Fruit fly (Drosophila melanogaster) whole organism, embryonic: ENCODE results near the gene CG43338.
A peak's percentile ranks its signal among the peaks of the same experiment; 100 is the strongest.

Experiments used
- Bgb ChIP-seq: fragments of 200-800 bp; sonication (Bioruptor generic); IDR thresholded peaks from 2 replicates; pipeline ENCODE4 v1.3.6; 2022; ENCODE audit warnings: missing biosample characterization, missing genetic modification characterization; ENCODE audit not compliant: partially characterized antibody
- CG10267 ChIP-seq: fragments of 200-800 bp; sonication (Bioruptor generic); optimal IDR thresholded peaks from 2 replicates; lab custom pipeline; 2018; ENCODE audit warnings: missing biosample characterization, mild to moderate bottlenecking, missing genetic modification characterization, moderate library complexity
- CG11247 ChIP-seq: fragments of 200-800 bp; sonication (Bioruptor generic); IDR thresholded peaks from 2 replicates; pipeline ENCODE4 v1.3.6; 2022; ENCODE audit warnings: missing biosample characterization, missing genetic modification characterization
- CG13894 ChIP-seq: fragments of 200-800 bp; sonication (Bioruptor generic); optimal IDR thresholded peaks from 3 replicates; lab custom pipeline; 2018; ENCODE audit warnings: missing biosample characterization, mild to moderate bottlenecking, missing genetic modification characterization, moderate library complexity
- CG14441 ChIP-seq: fragments of 200-800 bp; sonication (Bioruptor generic); IDR thresholded peaks from 2 replicates; pipeline ENCODE4 v1.3.6; 2022; ENCODE audit warnings: missing biosample characterization, missing genetic modification characterization
- CG15011 ChIP-seq: fragments of 200-800 bp; sonication (Bioruptor generic); optimal IDR thresholded peaks from 3 replicates; lab custom pipeline; 2018; ENCODE audit warnings: missing biosample characterization, mild to moderate bottlenecking, missing genetic modification characterization
- CG15514 ChIP-seq: fragments of 200-800 bp; sonication (Bioruptor generic); optimal IDR thresholded peaks from 3 replicates; lab custom pipeline; 2017; ENCODE audit warnings: missing biosample characterization, missing genetic modification characterization, mild to moderate bottlenecking, moderate library complexity, missing genetic modification reagents
- CG16863 ChIP-seq: fragments of 200-800 bp; sonication (Bioruptor generic); optimal IDR thresholded peaks from 3 replicates; lab custom pipeline; 2016; ENCODE audit warnings: missing biosample characterization, missing genetic modification characterization
- CG17568 ChIP-seq: fragments of 200-800 bp; sonication (Bioruptor generic); optimal IDR thresholded peaks from 2 replicates; lab custom pipeline; 2018; ENCODE audit warnings: missing biosample characterization, mild to moderate bottlenecking, missing genetic modification characterization, moderate library complexity
- CG17802 ChIP-seq: fragments of 200-800 bp; sonication (Bioruptor generic); optimal IDR thresholded peaks from 2 replicates; lab custom pipeline; 2018; ENCODE audit warnings: missing biosample characterization, mild to moderate bottlenecking, missing genetic modification characterization, moderate library complexity
- CG18476 ChIP-seq: fragments of 200-800 bp; sonication (Bioruptor generic); optimal IDR thresholded peaks from 2 replicates; lab custom pipeline; 2016; ENCODE audit warnings: missing biosample characterization, mild to moderate bottlenecking, missing genetic modification characterization
- CG31365 ChIP-seq: fragments of 200-800 bp; sonication (Bioruptor generic); optimal IDR thresholded peaks from 2 replicates; lab custom pipeline; 2018; ENCODE audit warnings: missing biosample characterization, mild to moderate bottlenecking, missing genetic modification characterization
- CG3163 ChIP-seq: fragments of 200-800 bp; sonication (Bioruptor generic); optimal IDR thresholded peaks from 3 replicates; lab custom pipeline; 2016; ENCODE audit warnings: missing biosample characterization, missing genetic modification characterization
- CG5953 ChIP-seq: fragments of 200-800 bp; sonication (Bioruptor generic); IDR thresholded peaks from 2 replicates; pipeline ENCODE4 v1.3.6; 2022; ENCODE audit warnings: missing biosample characterization, missing genetic modification characterization
- CG6272 ChIP-seq: fragments of 200-800 bp; sonication (Bioruptor generic); IDR thresholded peaks from 2 replicates; pipeline ENCODE4 v1.3.6; 2022; ENCODE audit warnings: missing biosample characterization, missing genetic modification characterization
- CG7556 ChIP-seq: fragments of 200-800 bp; sonication (Bioruptor generic); optimal IDR thresholded peaks from 2 replicates; lab custom pipeline; 2017; ENCODE audit warnings: missing biosample characterization, mild to moderate bottlenecking, missing genetic modification characterization
- Dad ChIP-seq: fragments of 200-800 bp; sonication (Bioruptor generic); optimal IDR thresholded peaks from 3 replicates; lab custom pipeline; 2016; ENCODE audit warnings: missing biosample characterization, missing genetic modification characterization
- Oaz ChIP-seq: fragments of 200-800 bp; sonication (Bioruptor generic); IDR thresholded peaks from 2 replicates; pipeline ENCODE4 v1.3.6; 2022; ENCODE audit warnings: missing biosample characterization, missing genetic modification characterization
- Spps ChIP-seq: fragments of 200-800 bp; sonication (Bioruptor generic); optimal IDR thresholded peaks from 2 replicates; lab custom pipeline; 2018; ENCODE audit warnings: missing biosample characterization, mild to moderate bottlenecking, missing genetic modification characterization
- Sry-δ ChIP-seq: fragments of 200-800 bp; sonication (Bioruptor generic); optimal IDR thresholded peaks from 2 replicates; lab custom pipeline; 2016; ENCODE audit warnings: missing biosample characterization, missing genetic modification characterization
- Ssrp ChIP-seq: fragments of 200-800 bp; sonication (Bioruptor generic); optimal IDR thresholded peaks from 2 replicates; lab custom pipeline; 2018; ENCODE audit warnings: missing biosample characterization, mild to moderate bottlenecking, missing genetic modification characterization, moderate library complexity
- Stat92E ChIP-seq, 3 experiments: fragments of >200 bp in 2 of 3; fragments of 200-800 bp in 1 of 3; sonication (Bioruptor generic) in 1 of 3; optimal IDR thresholded peaks; 2 replicates each; lab custom pipeline; 2017 to 2019; ENCODE audit warnings: missing biosample characterization in 3 of 3, missing genetic modification characterization in 3 of 3, mild to moderate bottlenecking in 1 of 3, moderate library complexity in 1 of 3
- Tbp ChIP-seq: fragments of >200 bp; optimal IDR thresholded peaks from 2 replicates; lab custom pipeline; 2018; ENCODE audit warnings: missing biosample characterization, missing genetic modification characterization
- Usf ChIP-seq: fragments of 200-800 bp; sonication (Bioruptor generic); optimal IDR thresholded peaks from 2 replicates; lab custom pipeline; 2017; ENCODE audit warnings: missing genotype, missing biosample characterization, missing genetic modification characterization
- Vsx1 ChIP-seq: fragments of 200-800 bp; sonication (Bioruptor generic); optimal IDR thresholded peaks from 2 replicates; lab custom pipeline; 2017; ENCODE audit warnings: missing biosample characterization, mild to moderate bottlenecking, missing genetic modification characterization, missing genetic modification reagents
- Xrp1 ChIP-seq: fragments of 200-800 bp; sonication (Bioruptor generic); IDR thresholded peaks from 2 replicates; pipeline ENCODE4 v1.3.6; 2022; ENCODE audit warnings: missing biosample characterization, missing genetic modification characterization
- aop ChIP-seq: fragments of 200-800 bp; sonication (Bioruptor generic); IDR thresholded peaks from 2 replicates; pipeline ENCODE4 v1.3.6; 2022; ENCODE audit warnings: missing biosample characterization, missing genetic modification characterization
- chif ChIP-seq, 2 experiments: fragments of 200-800 bp; sonication (Bioruptor generic); optimal IDR thresholded peaks; 3 replicates each; lab custom pipeline; 2016; ENCODE audit warnings: missing biosample characterization in 2 of 2, missing genetic modification characterization in 2 of 2
- corto ChIP-seq: fragments of 200-800 bp; sonication (Bioruptor generic); optimal IDR thresholded peaks from 2 replicates; lab custom pipeline; 2016; ENCODE audit warnings: missing biosample characterization, mild to moderate bottlenecking, missing genetic modification characterization, moderate library complexity
- dan ChIP-seq: fragments of 200-800 bp; sonication (Bioruptor generic); IDR thresholded peaks from 2 replicates; pipeline ENCODE4 v1.3.6; 2022; ENCODE audit warnings: missing biosample characterization, missing genetic modification characterization
- dati ChIP-seq: fragments of 200-800 bp; sonication (Bioruptor generic); IDR thresholded peaks from 2 replicates; pipeline ENCODE4 v1.3.6; 2022; ENCODE audit warnings: missing biosample characterization, missing genetic modification characterization
- dimm ChIP-seq: fragments of 200-800 bp; sonication (Bioruptor generic); IDR thresholded peaks from 2 replicates; pipeline ENCODE4 v1.3.6; 2022; ENCODE audit warnings: missing biosample characterization, missing genetic modification characterization
- ems ChIP-seq: fragments of 200-800 bp; sonication (Bioruptor generic); optimal IDR thresholded peaks from 3 replicates; lab custom pipeline; 2016; ENCODE audit warnings: missing biosample characterization, missing genetic modification characterization
- en ChIP-seq: fragments of 200-800 bp; sonication (Bioruptor generic); optimal IDR thresholded peaks from 2 replicates; lab custom pipeline; 2016; ENCODE audit warnings: missing biosample characterization, missing genetic modification characterization
- gce ChIP-seq: fragments of 200-800 bp; sonication (Bioruptor generic); IDR thresholded peaks from 3 replicates; pipeline ENCODE4 v1.3.6; 2022; ENCODE audit warnings: missing biosample characterization, missing genetic modification characterization
- gsb ChIP-seq: fragments of 200-800 bp; sonication (Bioruptor generic); IDR thresholded peaks from 2 replicates; pipeline ENCODE4 v1.3.6; 2022; ENCODE audit warnings: missing biosample characterization, missing genetic modification characterization
- ind ChIP-seq: fragments of 200-800 bp; sonication (Bioruptor generic); optimal IDR thresholded peaks from 3 replicates; lab custom pipeline; 2016; ENCODE audit warnings: missing biosample characterization, missing genetic modification characterization
- mirr ChIP-seq: fragments of 200-800 bp; sonication (Bioruptor generic); optimal IDR thresholded peaks from 3 replicates; lab custom pipeline; 2018; ENCODE audit warnings: missing biosample characterization, mild to moderate bottlenecking, missing genetic modification characterization
- mld ChIP-seq: fragments of 200-800 bp; sonication (Bioruptor generic); IDR thresholded peaks from 3 replicates; pipeline ENCODE4 v1.3.6; 2022; ENCODE audit warnings: missing biosample characterization, missing genetic modification characterization; ENCODE audit not compliant: partially characterized antibody
- org-1 ChIP-seq: fragments of 200-800 bp; sonication (Bioruptor generic); optimal IDR thresholded peaks from 2 replicates; lab custom pipeline; 2017; ENCODE audit warnings: missing biosample characterization, missing genetic modification characterization
- pros ChIP-seq: fragments of 200-800 bp; sonication (Bioruptor generic); optimal IDR thresholded peaks from 3 replicates; lab custom pipeline; 2019; ENCODE audit warnings: missing biosample characterization, mild to moderate bottlenecking, missing genetic modification characterization, moderate library complexity
- pum ChIP-seq: fragments of 200-800 bp; sonication (Bioruptor generic); optimal IDR thresholded peaks from 2 replicates; lab custom pipeline; 2016; ENCODE audit warnings: missing biosample characterization, missing genetic modification characterization
- repo ChIP-seq: fragments of 200-800 bp; sonication (Bioruptor generic); optimal IDR thresholded peaks from 2 replicates; lab custom pipeline; 2016; ENCODE audit warnings: missing biosample characterization, missing genetic modification characterization
- sens-2 ChIP-seq: fragments of 200-800 bp; sonication (Bioruptor generic); IDR thresholded peaks from 2 replicates; pipeline ENCODE4 v1.3.6; 2022; ENCODE audit warnings: missing biosample characterization, missing genetic modification characterization
- sima ChIP-seq: fragments of 200-800 bp; sonication (Bioruptor generic); optimal IDR thresholded peaks from 2 replicates; lab custom pipeline; 2016; ENCODE audit warnings: missing biosample characterization, missing genetic modification characterization
- tup ChIP-seq: fragments of 200-800 bp; sonication (Bioruptor generic); optimal IDR thresholded peaks from 2 replicates; lab custom pipeline; 2016; ENCODE audit warnings: missing biosample characterization, mild to moderate bottlenecking, missing genetic modification characterization, moderate library complexity
- unpg ChIP-seq: fragments of 200-800 bp; sonication (Bioruptor generic); optimal IDR thresholded peaks from 3 replicates; lab custom pipeline; 2018; ENCODE audit warnings: missing biosample characterization, mild to moderate bottlenecking, missing genetic modification characterization, moderate library complexity
- zen ChIP-seq: fragments of 200-800 bp; sonication (Bioruptor generic); optimal IDR thresholded peaks from 3 replicates; lab custom pipeline; 2018; ENCODE audit warnings: missing biosample characterization, mild to moderate bottlenecking, missing genetic modification characterization, moderate library complexity

Gene CG43338

dm6 chr2L:18621357-18622211 lies 49.5 kb downstream of the CG43338 start (continued):
- TF ChIP-seq CG15011 (GFP tag; lab: Kevin White, UChicago) (peak; percentile 59), en (GFP tag; lab: Kevin White, UChicago) (no peak), pum (GFP tag; lab: Kevin White, UChicago) (no peak), sens-2 (GFP tag; lab: Robert Waterston, UW) (no peak), Ssrp (tag; lab: Kevin White, UChicago) (peak; percentile 75), mld (GFP tag; lab: Robert Waterston, UW) (no peak), CG15514 (GFP tag; lab: Kevin White, UChicago) (peak; percentile 72), CG14441 (GFP tag; lab: Robert Waterston, UW) (peak; percentile 76), Stat92E (GFP tag; optimal IDR thresholded peaks at IDR 0.05; lab: Kevin White, UChicago) (no peak), chif (GFP tag; optimal IDR thresholded peaks at IDR 0.05; lab: Kevin White, UChicago) (peak; percentile 51 to 55), CG3163 (GFP tag; lab: Kevin White, UChicago) (no peak), Oaz (peak; percentile 67; the same call in 1 of the 2 replicates), dimm (GFP tag; lab: Robert Waterston, UW) (no peak), CG6272 (GFP tag; lab: Robert Waterston, UW) (peak; percentile 44; the same call in 1 of the 2 replicates), pros (GFP tag; lab: Kevin White, UChicago) (peak; percentile 9), tup (GFP tag; lab: Kevin White, UChicago) (no peak), aop (GFP tag; lab: Robert Waterston, UW) (0 out of 2 replicates have a peak, but pooled peaks have one; percentile 37), CG11247 (GFP tag; lab: Robert Waterston, UW) (peak; percentile 79), dati (GFP tag; lab: Robert Waterston, UW) (no peak), CG17802 (tag; lab: Kevin White, UChicago) (peak; percentile 2), corto (GFP tag; lab: Kevin White, UChicago) (peak; percentile 71), ems (GFP tag; lab: Kevin White, UChicago) (peak; percentile 43), CG16863 (GFP tag; lab: Kevin White, UChicago) (peak; percentile 61), ind (GFP tag; lab: Kevin White, UChicago) (peak; percentile 74), Vsx1 (GFP tag; lab: Kevin White, UChicago) (peak; percentile 57), sima (GFP tag; lab: Kevin White, UChicago) (no peak), Xrp1 (peak; percentile 81), dan (no peak), CG5953 (GFP tag; lab: Robert Waterston, UW) (peak; percentile 60; the same call in 1 of the 2 replicates), zen (peak; percentile 73), Bgb (no peak), Sry-δ (GFP tag; lab: Kevin White, UChicago) (peak; percentile 20), Spps (tag; lab: Kevin White, UChicago) (peak; percentile 69), CG10267 (tag; lab: Kevin White, UChicago) (peak; percentile 77), org-1 (peak; percentile 50), gsb (GFP tag; lab: Robert Waterston, UW) (peak; percentile 54), repo (GFP tag; lab: Kevin White, UChicago) (peak; percentile 16), unpg (peak; percentile 82), CG7556 (GFP tag; lab: Kevin White, UChicago) (peak; percentile 83), Tbp (GFP tag; lab: Kevin White, UChicago) (no peak), CG17568 (peak; percentile 20), CG18476 (peak; percentile 70), gce (GFP tag; lab: Robert Waterston, UW) (0 out of 3 replicates have a peak, but pooled peaks have one; percentile 39), Dad (GFP tag; lab: Kevin White, UChicago) (peak; percentile 7), mirr (GFP tag; lab: Kevin White, UChicago) (peak; percentile 98), Usf (peak; percentile 12), CG13894 (tag; lab: Kevin White, UChicago) (peak; percentile 76), CG31365 (no peak)
